Worm (Caenorhabditis elegans) whole organism, early embryonic: Measurements from ENCODE around the gene T14B4.9.

Experiments
- B0310.2 ChIP-seq: sonication (generic microtip); optimal IDR thresholded peaks from 2 replicates; lab custom pipeline; 2016; ENCODE audit warnings: mild to moderate bottlenecking, missing genetic modification characterization, missing compliant biosample characterization
- F13C5.2 ChIP-seq: sonication (generic microtip); optimal IDR thresholded peaks from 2 replicates; lab custom pipeline; 2017; ENCODE audit warnings: mild to moderate bottlenecking, missing genetic modification characterization, inconsistent platforms, missing compliant biosample characterization
- aly-1 ChIP-seq: sonication (generic microtip); optimal IDR thresholded peaks from 2 replicates; lab custom pipeline; 2016; ENCODE audit warnings: missing genetic modification characterization, missing compliant biosample characterization
- ama-1 ChIP-seq: fragments of 150-350 bp; optimal IDR thresholded peaks from 2 replicates; lab custom pipeline; 2014
- ceh-13 ChIP-seq: fragments of 200-800 bp; sonication (Bioruptor generic); optimal IDR thresholded peaks from 2 replicates; lab custom pipeline; 2018; ENCODE audit warnings: mild to moderate bottlenecking, missing genetic modification characterization, missing compliant biosample characterization
- ceh-36 ChIP-seq: sonication (generic microtip); optimal IDR thresholded peaks from 2 replicates; lab custom pipeline; 2016; ENCODE audit warnings: missing genetic modification characterization, inconsistent platforms, missing compliant biosample characterization
- ets-7 ChIP-seq: sonication (generic microtip); optimal IDR thresholded peaks from 2 replicates; lab custom pipeline; 2016; ENCODE audit warnings: missing genotype, missing genetic modification characterization, missing compliant biosample characterization
- flt-1 ChIP-seq: fragments of 200-800 bp; sonication (Bioruptor generic); IDR thresholded peaks from 2 replicates; pipeline ENCODE4 v1.3.6; 2022; ENCODE audit warnings: missing genetic modification characterization, missing compliant biosample characterization
- hmbx-1 ChIP-seq: sonication (generic microtip); optimal IDR thresholded peaks from 2 replicates; lab custom pipeline; 2016; ENCODE audit warnings: mild to moderate bottlenecking, missing genetic modification characterization, missing compliant biosample characterization
- hmg-4 ChIP-seq: fragments of 200-800 bp; sonication (Bioruptor generic); optimal IDR thresholded peaks from 2 replicates; lab custom pipeline; 2018; ENCODE audit warnings: mild to moderate bottlenecking, missing genetic modification characterization, missing compliant biosample characterization
- hnd-1 ChIP-seq: sonication (generic microtip); optimal IDR thresholded peaks from 2 replicates; lab custom pipeline; 2016; ENCODE audit warnings: missing genetic modification characterization, missing compliant biosample characterization
- pes-1 ChIP-seq: fragments of 200-800 bp; sonication (Bioruptor generic); IDR thresholded peaks from 2 replicates; pipeline ENCODE4 v1.3.6; 2022; ENCODE audit warnings: missing genetic modification reagents, missing genetic modification characterization, missing compliant biosample characterization
- scrt-1 ChIP-seq: fragments of 200-800 bp; sonication (Bioruptor generic); IDR thresholded peaks from 2 replicates; pipeline ENCODE4 v1.3.6; 2022; ENCODE audit warnings: missing genetic modification characterization, missing compliant biosample characterization
- sea-1 ChIP-seq: fragments of 200-800 bp; sonication (Bioruptor generic); conservative IDR thresholded peaks from 2 replicates; pipeline ENCODE4 v1.3.6; 2022; ENCODE audit warnings: missing genetic modification characterization, missing compliant biosample characterization
- tbx-11 ChIP-seq: fragments of 200-800 bp; sonication (Bioruptor generic); IDR thresholded peaks from 2 replicates; pipeline ENCODE4 v1.3.6; 2022; ENCODE audit warnings: missing genetic modification characterization, missing compliant biosample characterization
- tbx-37 ChIP-seq: fragments of 200-800 bp; sonication (Bioruptor generic); conservative IDR thresholded peaks from 2 replicates; pipeline ENCODE4 v1.3.6; 2022; ENCODE audit warnings: missing genetic modification reagents, missing genetic modification characterization, missing compliant biosample characterization
- tra-4 ChIP-seq: sonication (generic microtip); optimal IDR thresholded peaks from 2 replicates; lab custom pipeline; 2017; ENCODE audit warnings: missing genetic modification characterization, missing compliant biosample characterization

T14B4.9 gene

ce11 chrII:6716638-6717037 is 17.0 kb downstream of the T14B4.9 start, which contains the start of the genes T14B4.5 and T14B4.20:
Gene T14B4.5, plus strand, starts transcription at chrII:6716863.
Gene T14B4.20, plus strand, starts transcription at chrII:6716901.
- TF ChIP-seq tbx-37 (GFP tag; lab: Robert Waterston, UW) (no peak), tra-4 (tag; lab: Kevin White, UChicago) (no peak), ceh-36 (tag; lab: Kevin White, UChicago) (no peak), scrt-1 (no peak), flt-1 (no peak), aly-1 (no peak), hnd-1 (no peak), ets-7 (tag; lab: Kevin White, UChicago) (no peak), hmg-4 (GFP tag; lab: Kevin White, UChicago) (no peak), B0310.2 (no peak), ceh-13 (no peak), sea-1 (GFP tag; lab: Robert Waterston, UW) (no peak), tbx-11 (GFP tag; lab: Robert Waterston, UW) (no peak)

ce11 chrII:6715853-6716252 is 17.8 kb downstream of the T14B4.9 start:
- TF ChIP-seq tbx-37 (GFP tag; lab: Robert Waterston, UW): no peak
- TF ChIP-seq scrt-1: no peak
- no peak for TF ChIP-seq hmg-4 (GFP tag; lab: Kevin White, UChicago)
- TF ChIP-seq hnd-1: no peak
- TF ChIP-seq aly-1: no peak
- no peak for TF ChIP-seq ceh-13
- TF ChIP-seq tra-4 (tag; lab: Kevin White, UChicago): no peak
- TF ChIP-seq flt-1: no peak
- TF ChIP-seq tbx-11 (GFP tag; lab: Robert Waterston, UW): no peak
- TF ChIP-seq hmbx-1: no peak
- no peak for TF ChIP-seq pes-1 (GFP tag; lab: Robert Waterston, UW)
- TF ChIP-seq ets-7 (tag; lab: Kevin White, UChicago): no peak
- no peak for TF ChIP-seq B0310.2
- no peak for TF ChIP-seq F13C5.2 (tag; lab: Kevin White, UChicago)
- TF ChIP-seq ama-1: no peak

- TF ChIP-seq sea-1 (GFP tag; lab: Robert Waterston, UW) (no peak), pes-1 (GFP tag; lab: Robert Waterston, UW) (no peak), B0310.2 (no peak), F13C5.2 (tag; lab: Kevin White, UChicago) (no peak), aly-1 (no peak), ets-7 (tag; lab: Kevin White, UChicago) (no peak), scrt-1 (no peak), ama-1 (no peak), hmbx-1 (no peak), ceh-36 (tag; lab: Kevin White, UChicago) (no peak), hmg-4 (GFP tag; lab: Kevin White, UChicago) (no peak), ceh-13 (no peak)
Observed at ce11 chrII:6713832-6714342, 19.7 kb downstream of the T14B4.9 start, which contains the start of gene dpy-2. Gene dpy-2, plus strand, starts transcription at chrII:6714292.

ce11 chrII:6713003-6713402 is 20.6 kb downstream of the T14B4.9 start:
- TF ChIP-seq ets-7 (tag; lab: Kevin White, UChicago) (no peak), ceh-13 (no peak), flt-1 (no peak), pes-1 (GFP tag; lab: Robert Waterston, UW) (no peak), tbx-11 (GFP tag; lab: Robert Waterston, UW) (no peak), F13C5.2 (tag; lab: Kevin White, UChicago) (no peak), B0310.2 (no peak), tra-4 (tag; lab: Kevin White, UChicago) (no peak), scrt-1 (no peak), sea-1 (GFP tag; lab: Robert Waterston, UW) (no peak), ama-1 (no peak), tbx-37 (GFP tag; lab: Robert Waterston, UW) (no peak), hnd-1 (no peak), hmbx-1 (no peak), ceh-36 (tag; lab: Kevin White, UChicago) (no peak), aly-1 (no peak), hmg-4 (GFP tag; lab: Kevin White, UChicago) (no peak)

- TF ChIP-seq ceh-36 (tag; lab: Kevin White, UChicago) (peak; percentile 19), B0310.2 (no peak), pes-1 (GFP tag; lab: Robert Waterston, UW) (no peak)
Observed at ce11 chrII:6712177-6712981, 21.2 kb downstream of the T14B4.9 start, which contains the start of the genes dpy-10 and T14B4.19. Gene dpy-10, minus strand, starts transcription at chrII:6712227. Gene T14B4.19, minus strand, starts transcription at chrII:6712931.

ce11 chrII:6710596-6710995 is 23.0 kb downstream of the T14B4.9 start:
- peak; percentile 4 for TF ChIP-seq aly-1
- TF ChIP-seq tra-4 (tag; lab: Kevin White, UChicago): no peak
- no peak for TF ChIP-seq B0310.2
- peak; percentile 9 for TF ChIP-seq ceh-36 (tag; lab: Kevin White, UChicago)
- TF ChIP-seq hmbx-1: no peak
- TF ChIP-seq flt-1: no peak
- TF ChIP-seq ama-1: no peak
- no peak for TF ChIP-seq pes-1 (GFP tag; lab: Robert Waterston, UW)
- TF ChIP-seq ceh-13: no peak
- no peak for TF ChIP-seq hmg-4 (GFP tag; lab: Kevin White, UChicago)
- TF ChIP-seq scrt-1: no peak
- no peak for TF ChIP-seq hnd-1

- TF ChIP-seq tbx-37 (GFP tag; lab: Robert Waterston, UW): no peak
- no peak for TF ChIP-seq ama-1
- TF ChIP-seq aly-1: no peak
- TF ChIP-seq ceh-13: no peak
- no peak for TF ChIP-seq flt-1
- TF ChIP-seq pes-1 (GFP tag; lab: Robert Waterston, UW): no peak
- TF ChIP-seq ets-7 (tag; lab: Kevin White, UChicago): no peak
Observed at ce11 chrII:6709680-6710079, 23.9 kb downstream of the T14B4.9 start.
